Fruit fly (Drosophila melanogaster) whole organism, embryonic: ENCODE data around the gene CG11842.

Experiments
- B-H1 ChIP-seq: fragments of 200-800 bp; sonication (Bioruptor generic); IDR thresholded peaks from 3 replicates; pipeline ENCODE4 v1.3.6; 2022; ENCODE audit warnings: missing biosample characterization, missing genetic modification characterization
- Blimp-1 ChIP-seq: fragments of 200-800 bp; sonication (Bioruptor generic); optimal IDR thresholded peaks from 3 replicates; lab custom pipeline; 2018; ENCODE audit warnings: missing biosample characterization, missing genetic modification characterization, mild to moderate bottlenecking, moderate library complexity, missing genetic modification reagents
- CG10209 ChIP-seq: fragments of 200-800 bp; sonication (Bioruptor generic); optimal IDR thresholded peaks from 3 replicates; lab custom pipeline; 2017; ENCODE audit warnings: missing biosample characterization, mild to moderate bottlenecking, missing genetic modification characterization, missing genetic modification reagents
- CG11456 ChIP-seq: fragments of 200-800 bp; sonication (Bioruptor generic); IDR thresholded peaks from 3 replicates; pipeline ENCODE4 v1.3.6; 2022; ENCODE audit warnings: missing biosample characterization, missing genetic modification characterization
- CG12391 ChIP-seq: fragments of 200-800 bp; sonication (Bioruptor generic); optimal IDR thresholded peaks from 3 replicates; lab custom pipeline; 2018; ENCODE audit warnings: missing biosample characterization, mild to moderate bottlenecking, missing genetic modification characterization, moderate library complexity
- CG18619 ChIP-seq: fragments of 200-800 bp; sonication (Bioruptor generic); optimal IDR thresholded peaks from 3 replicates; lab custom pipeline; 2017; ENCODE audit warnings: missing biosample characterization, mild to moderate bottlenecking, missing genetic modification characterization
- CG2199 ChIP-seq: fragments of 200-800 bp; sonication (Bioruptor generic); IDR thresholded peaks from 3 replicates; pipeline ENCODE4 v1.3.6; 2022; ENCODE audit warnings: missing biosample characterization, missing genetic modification characterization
- CG2202 ChIP-seq: fragments of 200-800 bp; sonication (Bioruptor generic); optimal IDR thresholded peaks from 2 replicates; lab custom pipeline; 2018; ENCODE audit warnings: missing biosample characterization, mild to moderate bottlenecking, missing genetic modification characterization
- CG2678 ChIP-seq: fragments of 200-800 bp; sonication (Bioruptor generic); optimal IDR thresholded peaks from 3 replicates; lab custom pipeline; 2019; ENCODE audit warnings: missing biosample characterization, mild to moderate bottlenecking, missing genetic modification characterization, moderate library complexity
- CG31388 ChIP-seq: fragments of 200-800 bp; sonication (Bioruptor generic); optimal IDR thresholded peaks from 2 replicates; lab custom pipeline; 2016; ENCODE audit warnings: missing biosample characterization, missing genetic modification characterization
- CG4360 ChIP-seq: fragments of 200-800 bp; sonication (Bioruptor generic); IDR thresholded peaks from 2 replicates; pipeline ENCODE4 v1.3.6; 2022; ENCODE audit warnings: missing biosample characterization, missing genetic modification characterization
- CG7357 ChIP-seq: fragments of 200-800 bp; sonication (Bioruptor generic); IDR thresholded peaks from 3 replicates; pipeline ENCODE4 v1.3.6; 2022; ENCODE audit warnings: missing biosample characterization, missing genetic modification characterization
- CG7786 ChIP-seq: fragments of 200-800 bp; sonication (Bioruptor generic); optimal IDR thresholded peaks from 2 replicates; lab custom pipeline; 2016; ENCODE audit warnings: missing biosample characterization, missing genetic modification characterization
- CG7928 ChIP-seq: fragments of 200-800 bp; sonication (Bioruptor generic); optimal IDR thresholded peaks from 2 replicates; lab custom pipeline; 2017; ENCODE audit warnings: missing biosample characterization, mild to moderate bottlenecking, missing genetic modification characterization
- CG8478 ChIP-seq: fragments of >200 bp; optimal IDR thresholded peaks from 2 replicates; lab custom pipeline; 2018
- CG9437 ChIP-seq: fragments of 200-800 bp; sonication (Bioruptor generic); optimal IDR thresholded peaks from 2 replicates; lab custom pipeline; 2018; ENCODE audit warnings: missing biosample characterization, mild to moderate bottlenecking, missing genetic modification characterization
- D19A ChIP-seq: fragments of 200-800 bp; optimal IDR thresholded peaks from 3 replicates; lab custom pipeline; 2019; ENCODE audit warnings: missing biosample characterization, mild to moderate bottlenecking, missing genetic modification characterization, moderate library complexity
- GATAe ChIP-seq: fragments of 200-800 bp; sonication (Bioruptor generic); conservative IDR thresholded peaks from 2 replicates; pipeline ENCODE4 v1.3.6; 2022; ENCODE audit warnings: missing biosample characterization, missing genetic modification characterization
- HLH54F ChIP-seq: fragments of 200-800 bp; sonication (Bioruptor generic); optimal IDR thresholded peaks from 3 replicates; lab custom pipeline; 2016; ENCODE audit warnings: missing biosample characterization, missing genetic modification characterization
- Hand ChIP-seq: fragments of 200-800 bp; sonication (Bioruptor generic); optimal IDR thresholded peaks from 2 replicates; lab custom pipeline; 2017; ENCODE audit warnings: mild to moderate bottlenecking, missing biosample characterization, missing genetic modification reagents, missing genetic modification characterization
- Lim3 ChIP-seq: fragments of 200-800 bp; sonication (Bioruptor generic); IDR thresholded peaks from 2 replicates; pipeline ENCODE4 v1.3.6; 2022; ENCODE audit warnings: missing biosample characterization, missing genetic modification characterization
- MESR4 ChIP-seq: fragments of 200-800 bp; sonication (Bioruptor generic); optimal IDR thresholded peaks from 2 replicates; lab custom pipeline; 2018; ENCODE audit warnings: missing biosample characterization, mild to moderate bottlenecking, missing genetic modification characterization, moderate library complexity
- Mad ChIP-seq: fragments of 200-800 bp; sonication (Bioruptor generic); optimal IDR thresholded peaks from 2 replicates; lab custom pipeline; 2016; ENCODE audit warnings: missing biosample characterization, missing genetic modification characterization
- Optix ChIP-seq: fragments of 200-800 bp; sonication (Bioruptor generic); IDR thresholded peaks from 3 replicates; pipeline ENCODE4 v1.3.6; 2022; ENCODE audit warnings: missing biosample characterization, missing genetic modification characterization
- Ravus ChIP-seq: fragments of 200-800 bp; sonication (Bioruptor generic); IDR thresholded peaks from 2 replicates; pipeline ENCODE4 v1.3.6; 2022; ENCODE audit warnings: missing biosample characterization, missing genetic modification characterization
- Usf ChIP-seq: fragments of 200-800 bp; sonication (Bioruptor generic); optimal IDR thresholded peaks from 2 replicates; lab custom pipeline; 2017; ENCODE audit warnings: missing genotype, missing biosample characterization, missing genetic modification characterization
- Vsx1 ChIP-seq: fragments of 200-800 bp; sonication (Bioruptor generic); optimal IDR thresholded peaks from 2 replicates; lab custom pipeline; 2017; ENCODE audit warnings: missing biosample characterization, mild to moderate bottlenecking, missing genetic modification characterization, missing genetic modification reagents
- abd-A ChIP-seq: fragments of 200-800 bp; sonication (Bioruptor generic); optimal IDR thresholded peaks from 3 replicates; lab custom pipeline; 2019; ENCODE audit warnings: missing biosample characterization, mild to moderate bottlenecking, missing genetic modification characterization, moderate library complexity
- aop ChIP-seq: fragments of 200-800 bp; sonication (Bioruptor generic); IDR thresholded peaks from 2 replicates; pipeline ENCODE4 v1.3.6; 2022; ENCODE audit warnings: missing biosample characterization, missing genetic modification characterization
- bigmax ChIP-seq: fragments of 200-800 bp; sonication (Bioruptor generic); optimal IDR thresholded peaks from 2 replicates; lab custom pipeline; 2018; ENCODE audit warnings: missing biosample characterization, mild to moderate bottlenecking, missing genetic modification characterization
- cato ChIP-seq: fragments of 200-800 bp; sonication (Bioruptor generic); optimal IDR thresholded peaks from 2 replicates; lab custom pipeline; 2016; ENCODE audit warnings: missing biosample characterization, missing genetic modification characterization, borderline replicate concordance
- da ChIP-seq: fragments of 200-800 bp; sonication (Bioruptor generic); optimal IDR thresholded peaks from 2 replicates; lab custom pipeline; 2016; ENCODE audit warnings: missing biosample characterization, missing genetic modification characterization
- dati ChIP-seq: fragments of 200-800 bp; sonication (Bioruptor generic); IDR thresholded peaks from 2 replicates; pipeline ENCODE4 v1.3.6; 2022; ENCODE audit warnings: missing biosample characterization, missing genetic modification characterization
- dm ChIP-seq: fragments of 200-800 bp; sonication (Bioruptor generic); optimal IDR thresholded peaks from 3 replicates; lab custom pipeline; 2016; ENCODE audit warnings: missing biosample characterization, missing genetic modification characterization
- emc ChIP-seq: fragments of 200-800 bp; sonication (Bioruptor generic); optimal IDR thresholded peaks from 2 replicates; lab custom pipeline; 2016; ENCODE audit warnings: missing biosample characterization, missing genetic modification characterization
- ems ChIP-seq: fragments of 200-800 bp; sonication (Bioruptor generic); optimal IDR thresholded peaks from 3 replicates; lab custom pipeline; 2016; ENCODE audit warnings: missing biosample characterization, missing genetic modification characterization
- grau ChIP-seq: fragments of 200-800 bp; optimal IDR thresholded peaks from 3 replicates; lab custom pipeline; 2019; ENCODE audit warnings: missing biosample characterization, mild to moderate bottlenecking, missing genetic modification characterization, moderate library complexity
- her ChIP-seq: fragments of 200-800 bp; sonication (Bioruptor generic); optimal IDR thresholded peaks from 2 replicates; lab custom pipeline; 2016; ENCODE audit warnings: missing biosample characterization, missing genetic modification characterization
- ind ChIP-seq: fragments of 200-800 bp; sonication (Bioruptor generic); optimal IDR thresholded peaks from 3 replicates; lab custom pipeline; 2016; ENCODE audit warnings: missing biosample characterization, missing genetic modification characterization
- kni ChIP-seq: fragments of 200-800 bp; sonication (Bioruptor generic); optimal IDR thresholded peaks from 3 replicates; lab custom pipeline; 2017; ENCODE audit warnings: mild to moderate bottlenecking, missing biosample characterization, missing genetic modification reagents, missing genetic modification characterization
- lab ChIP-seq: fragments of 200-800 bp; sonication (Bioruptor generic); optimal IDR thresholded peaks from 3 replicates; lab custom pipeline; 2017; ENCODE audit warnings: missing biosample characterization, missing genetic modification characterization, mild to moderate bottlenecking, moderate library complexity, missing genetic modification reagents
- lilli ChIP-seq: fragments of 200-800 bp; sonication (Bioruptor generic); optimal IDR thresholded peaks from 3 replicates; lab custom pipeline; 2016; ENCODE audit warnings: missing biosample characterization, missing genetic modification characterization
- lmd ChIP-seq: fragments of 200-800 bp; sonication (Bioruptor generic); IDR thresholded peaks from 2 replicates; pipeline ENCODE4 v1.3.6; 2022; ENCODE audit warnings: missing biosample characterization, missing genetic modification characterization
- pros ChIP-seq: fragments of 200-800 bp; sonication (Bioruptor generic); optimal IDR thresholded peaks from 3 replicates; lab custom pipeline; 2019; ENCODE audit warnings: missing biosample characterization, mild to moderate bottlenecking, missing genetic modification characterization, moderate library complexity
- pzg ChIP-seq: fragments of 200-800 bp; sonication (Bioruptor generic); optimal IDR thresholded peaks from 3 replicates; lab custom pipeline; 2018; ENCODE audit warnings: missing biosample characterization, mild to moderate bottlenecking, missing genetic modification characterization, moderate library complexity
- shn ChIP-seq: fragments of 200-800 bp; sonication (Bioruptor generic); optimal IDR thresholded peaks from 3 replicates; lab custom pipeline; 2016; ENCODE audit warnings: missing biosample characterization, missing genetic modification characterization
- slbo ChIP-seq: fragments of 200-800 bp; sonication (Bioruptor generic); IDR thresholded peaks from 2 replicates; pipeline ENCODE4 v1.3.6; 2022; ENCODE audit warnings: missing biosample characterization, missing genetic modification characterization
- tap ChIP-seq: fragments of 200-800 bp; optimal IDR thresholded peaks from 3 replicates; lab custom pipeline; 2019; ENCODE audit warnings: missing biosample characterization, mild to moderate bottlenecking, missing genetic modification characterization, moderate library complexity
- tin ChIP-seq: fragments of 200-800 bp; sonication (Bioruptor generic); optimal IDR thresholded peaks from 3 replicates; lab custom pipeline; 2016; ENCODE audit warnings: missing biosample characterization, missing genetic modification characterization
- ttk ChIP-seq: fragments of 200-800 bp; sonication (Bioruptor generic); IDR thresholded peaks from 2 replicates; pipeline ENCODE4 v2.1.2; 2022; ENCODE audit warnings: missing biosample characterization, missing genetic modification characterization
- zen ChIP-seq: fragments of 200-800 bp; sonication (Bioruptor generic); optimal IDR thresholded peaks from 3 replicates; lab custom pipeline; 2018; ENCODE audit warnings: missing biosample characterization, mild to moderate bottlenecking, missing genetic modification characterization, moderate library complexity

CG11842 gene

DNA sequence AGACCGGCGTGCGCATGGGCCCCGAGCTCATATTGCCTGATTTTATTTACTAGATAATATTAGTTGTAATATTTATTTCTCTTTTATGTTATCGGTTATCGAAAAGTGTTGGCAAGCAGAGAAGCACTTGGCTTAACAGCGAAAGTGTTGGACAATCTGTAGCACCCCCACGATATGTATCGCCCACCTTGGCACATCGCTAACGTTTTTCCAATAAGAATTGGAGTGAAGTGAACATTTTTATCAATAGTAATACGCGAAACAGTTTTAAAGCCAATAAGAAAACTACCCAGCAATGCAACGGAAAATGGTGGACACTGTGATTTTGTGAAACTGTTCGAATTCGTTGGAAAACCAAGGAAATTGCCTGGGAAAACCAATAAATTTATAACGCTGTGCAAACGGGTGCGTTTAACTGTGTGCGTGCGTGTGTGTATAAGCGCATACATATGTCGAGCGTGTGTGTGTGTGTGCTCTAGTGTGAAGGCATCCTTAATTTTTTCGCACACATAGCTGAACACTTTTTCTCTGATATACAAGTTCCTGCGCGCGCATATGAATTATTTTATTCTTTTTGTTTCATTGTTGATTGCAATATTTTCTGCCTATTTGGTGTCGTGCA, 13.4 kb upstream of the CG11842 start, which contains the start of the genes Slu7 and Pkc98E (continued):
- TF ChIP-seq CG7357 (GFP tag; lab: Robert Waterston, UW) (0 out of 3 replicates have a peak, but pooled peaks have one; percentile 9), abd-A (tag; lab: Kevin White, UChicago) (no peak), tap (tag; lab: Kevin White, UChicago) (peak; percentile 45), kni (GFP tag; lab: Kevin White, UChicago) (peak; percentile 31), lmd (GFP tag; lab: Robert Waterston, UW) (peak; percentile 63; the same call in 1 of the 2 replicates), her (GFP tag; lab: Kevin White, UChicago) (peak; percentile 60), CG11456 (peak; percentile 74), CG31388 (GFP tag; lab: Kevin White, UChicago) (no peak), CG12391 (tag; lab: Kevin White, UChicago) (peak; percentile 33), dm (GFP tag; lab: Kevin White, UChicago) (peak; percentile 63), CG2199 (GFP tag; lab: Robert Waterston, UW) (0 out of 3 replicates have a peak, but pooled peaks have one; percentile 52), CG4360 (GFP tag; lab: Robert Waterston, UW) (0 out of 2 replicates have a peak, but pooled peaks have one; percentile 6), CG8478 (peak; percentile 95), tin (peak; percentile 70), emc (GFP tag; lab: Kevin White, UChicago) (peak; percentile 45), D19A (no peak), pros (GFP tag; lab: Kevin White, UChicago) (no peak), MESR4 (GFP tag; lab: Kevin White, UChicago) (peak; percentile 84), CG18619 (GFP tag; lab: Kevin White, UChicago) (no peak), lab (GFP tag; lab: Kevin White, UChicago) (peak; percentile 77), slbo (peak; percentile 91), ttk (GFP tag; lab: Robert Waterston, UW) (peak; percentile 43; the same call in 1 of the 2 replicates), zen (peak; percentile 66), grau (tag; lab: Kevin White, UChicago) (peak; percentile 47), lilli (peak; percentile 70), da (GFP tag; lab: Kevin White, UChicago) (peak; percentile 70), CG7928 (GFP tag; lab: Kevin White, UChicago) (no peak), ind (GFP tag; lab: Kevin White, UChicago) (peak; percentile 61), CG2202 (tag; lab: Kevin White, UChicago) (peak; percentile 5), pzg (peak; percentile 91), Mad (peak; percentile 72), B-H1 (GFP tag; lab: Robert Waterston, UW) (no peak), CG9437 (GFP tag; lab: Kevin White, UChicago) (no peak), ems (GFP tag; lab: Kevin White, UChicago) (peak; percentile 49), CG2678 (tag; lab: Kevin White, UChicago) (peak; percentile 39), cato (no peak), GATAe (GFP tag; lab: Robert Waterston, UW) (no peak), Vsx1 (GFP tag; lab: Kevin White, UChicago) (no peak), Blimp-1 (GFP tag; lab: Kevin White, UChicago) (peak; percentile 16), shn (GFP tag; lab: Kevin White, UChicago) (peak; percentile 66), Ravus (no peak), bigmax (no peak), aop (GFP tag; lab: Robert Waterston, UW) (no peak), Lim3 (GFP tag; lab: Robert Waterston, UW) (no peak), CG10209 (peak; percentile 38), Hand (GFP tag; lab: Kevin White, UChicago) (no peak), CG7786 (GFP tag; lab: Kevin White, UChicago) (peak; percentile 72), dati (GFP tag; lab: Robert Waterston, UW) (no peak), HLH54F (GFP tag; lab: Kevin White, UChicago) (peak; percentile 78), Optix (GFP tag; lab: Robert Waterston, UW) (no peak), Usf (no peak)
